Fruit fly (Drosophila melanogaster): Measurements from ENCODE around the gene CG5149.
A peak's percentile ranks its signal among the peaks of the same experiment; 100 is the strongest.

Gene CG5149

DNA sequence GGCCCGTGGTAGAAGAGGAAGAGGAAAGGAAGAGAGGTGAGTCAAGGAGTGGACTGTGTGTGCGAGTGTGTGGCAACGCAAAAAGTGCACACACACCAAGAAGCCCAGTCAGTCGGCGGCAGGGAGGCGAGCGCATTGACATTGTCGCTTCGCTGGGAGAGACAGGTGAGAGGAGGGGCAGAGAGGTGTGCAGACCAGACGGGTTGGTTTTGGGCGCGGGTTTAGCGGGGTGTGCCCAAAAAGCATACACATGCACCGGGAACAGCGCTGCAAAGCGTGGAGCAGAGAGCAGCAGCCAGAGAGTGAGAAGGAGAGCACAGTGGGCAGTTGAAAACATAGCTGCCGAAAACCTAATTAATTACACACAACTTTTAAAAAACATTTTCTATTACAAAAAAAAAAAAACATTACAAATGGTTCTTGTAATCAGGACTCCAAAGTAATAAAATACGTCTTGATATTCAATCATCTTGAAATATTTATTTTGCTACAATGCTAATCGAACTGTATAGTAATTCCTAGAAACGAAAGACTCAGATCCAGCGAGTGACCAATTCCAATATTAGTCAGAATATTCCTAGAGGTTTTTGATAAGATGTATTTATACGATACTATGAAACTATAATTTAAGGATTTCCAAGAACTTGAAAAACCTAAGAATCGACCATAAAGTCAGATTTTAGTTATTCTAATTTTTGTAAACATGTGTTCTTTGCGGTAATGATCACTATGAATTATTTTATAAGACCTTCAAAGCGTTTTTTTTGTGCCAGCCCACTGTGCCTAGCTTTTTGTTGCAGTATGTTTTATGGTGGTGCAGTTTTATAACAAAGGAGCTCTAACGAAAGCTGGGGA lies 34.6 kb upstream of the CG5149 start (continued):
- TF ChIP-seq Awh (GFP tag; IDR thresholded peaks at IDR 0.05): no peak
- TF ChIP-seq CG8944 (GFP tag; optimal IDR thresholded peaks at IDR 0.05): no peak
- no peak for TF ChIP-seq dysf (GFP tag; IDR thresholded peaks at IDR 0.05)
- no peak for TF ChIP-seq pb (GFP tag; optimal IDR thresholded peaks at IDR 0.05)
- no peak for TF ChIP-seq Optix (GFP tag; IDR thresholded peaks at IDR 0.05)
- no peak for TF ChIP-seq unc-4 (GFP tag; IDR thresholded peaks at IDR 0.05; ENCODE audit: partially characterized antibody)
- no peak for TF ChIP-seq CG10267 (tag; optimal IDR thresholded peaks at IDR 0.05)
- TF ChIP-seq CG1024 (GFP tag; IDR thresholded peaks at IDR 0.05): no peak
- TF ChIP-seq bbx (GFP tag; IDR thresholded peaks at IDR 0.05; ENCODE audit: partially characterized antibody): no peak; the same call in 1 of the 2 replicates
- no peak for TF ChIP-seq CG33213 (GFP tag; optimal IDR thresholded peaks at IDR 0.05)
- TF ChIP-seq CG15073 (GFP tag; optimal IDR thresholded peaks at IDR 0.05): no peak
- no peak for TF ChIP-seq pzg (GFP tag; optimal IDR thresholded peaks at IDR 0.05)
- TF ChIP-seq slou (GFP tag; optimal IDR thresholded peaks at IDR 0.05): no peak
- TF ChIP-seq ERR (GFP tag; optimal IDR thresholded peaks at IDR 0.05): no peak
- TF ChIP-seq CG9215 (GFP tag; IDR thresholded peaks at IDR 0.05): no peak
- no peak for TF ChIP-seq mld (GFP tag; IDR thresholded peaks at IDR 0.05; ENCODE audit: partially characterized antibody)
- TF ChIP-seq wdn (GFP tag; IDR thresholded peaks at IDR 0.05): no peak
- no peak for TF ChIP-seq Nf-YB (GFP tag; optimal IDR thresholded peaks at IDR 0.05)
- TF ChIP-seq CG12071 (GFP tag; optimal IDR thresholded peaks at IDR 0.05): no peak
- no peak for TF ChIP-seq tin (GFP tag; optimal IDR thresholded peaks at IDR 0.05)
- TF ChIP-seq Drgx (GFP tag; IDR thresholded peaks at IDR 0.05): peak; percentile 65
- no peak for TF ChIP-seq CG13424 (tag; optimal IDR thresholded peaks at IDR 0.05)
- no peak for TF ChIP-seq Mad (GFP tag; optimal IDR thresholded peaks at IDR 0.05)
- TF ChIP-seq CG9876 (GFP tag; optimal IDR thresholded peaks at IDR 0.05): no peak
- TF ChIP-seq CG14860 (GFP tag; IDR thresholded peaks at IDR 0.05; ENCODE audit: partially characterized antibody): no peak
- no peak for TF ChIP-seq br (optimal IDR thresholded peaks at IDR 0.05)
- TF ChIP-seq Atf6 (GFP tag; IDR thresholded peaks at IDR 0.05): no peak
- peak; percentile 78 for TF ChIP-seq sens (GFP tag)
- TF ChIP-seq CG12659 (GFP tag; optimal IDR thresholded peaks at IDR 0.05): no peak
- no peak for TF ChIP-seq Hmx (GFP tag; optimal IDR thresholded peaks at IDR 0.05)
- peak; percentile 2 for TF ChIP-seq Blimp-1 (GFP tag; optimal IDR thresholded peaks at IDR 0.05)
- 0 out of 2 replicates have a peak, but pooled peaks have one; percentile 15 for TF ChIP-seq sob (GFP tag; IDR thresholded peaks at IDR 0.05)
- TF ChIP-seq exex (tag; optimal IDR thresholded peaks at IDR 0.05): no peak
- TF ChIP-seq CG4328 (GFP tag; optimal IDR thresholded peaks at IDR 0.05): no peak
- no peak for TF ChIP-seq C15 (GFP tag; IDR thresholded peaks at IDR 0.05)
- no peak for TF ChIP-seq CG2129 (GFP tag; IDR thresholded peaks at IDR 0.05; ENCODE audit: partially characterized antibody)
- no peak for TF ChIP-seq D19B (GFP tag; optimal IDR thresholded peaks at IDR 0.05)
- TF ChIP-seq amos (GFP tag; IDR thresholded peaks at IDR 0.05; ENCODE audit: partially characterized antibody): no peak
- TF ChIP-seq hbn (GFP tag; IDR thresholded peaks at IDR 0.05; ENCODE audit: partially characterized antibody): no peak
- TF ChIP-seq YL-1 (GFP tag; optimal IDR thresholded peaks at IDR 0.05): no peak
- peak; percentile 27 for TF ChIP-seq tio (GFP tag; optimal IDR thresholded peaks at IDR 0.05)
- peak; percentile 21 for TF ChIP-seq CG9437 (GFP tag; optimal IDR thresholded peaks at IDR 0.05)
- no peak for TF ChIP-seq B-H2 (GFP tag; optimal IDR thresholded peaks at IDR 0.05)
- TF ChIP-seq aop (GFP tag; IDR thresholded peaks at IDR 0.05): no peak
- TF ChIP-seq Camta (GFP tag; optimal IDR thresholded peaks at IDR 0.05): no peak
- no peak for TF ChIP-seq CG9727 (GFP tag; optimal IDR thresholded peaks at IDR 0.05)
- TF ChIP-seq pros (GFP tag; optimal IDR thresholded peaks at IDR 0.05): no peak
- peak; percentile 2 for TF ChIP-seq CG12391 (tag; optimal IDR thresholded peaks at IDR 0.05)
- TF ChIP-seq Xrp1 (GFP tag; IDR thresholded peaks at IDR 0.05): 0 out of 2 replicates have a peak, but pooled peaks have one; percentile 15
- TF ChIP-seq MESR4 (GFP tag; optimal IDR thresholded peaks at IDR 0.05): no peak

All from whole organism, embryonic.